Fruit fly (Drosophila melanogaster) whole organism, embryonic: ENCODE measurements around the gene CG7164.
A peak's percentile ranks its signal among the peaks of the same experiment; 100 is the strongest.

ENCODE experiments used
- ATbp ChIP-seq: fragments of 200-800 bp; sonication (Bioruptor generic); optimal IDR thresholded peaks from 2 replicates; lab custom pipeline; 2017; ENCODE audit warnings: missing biosample characterization, mild to moderate bottlenecking, missing genetic modification characterization, missing genetic modification reagents
- CG10321 ChIP-seq: fragments of 200-800 bp; sonication (Bioruptor generic); IDR thresholded peaks from 2 replicates; pipeline ENCODE4 v1.3.6; 2022; ENCODE audit warnings: missing biosample characterization, missing genetic modification characterization
- CG11093 ChIP-seq: fragments of 200-800 bp; sonication (Bioruptor generic); IDR thresholded peaks from 3 replicates; pipeline ENCODE4 v1.3.6; 2022; ENCODE audit warnings: missing biosample characterization, missing genetic modification characterization
- CG11723 ChIP-seq: fragments of 200-800 bp; sonication (Bioruptor generic); optimal IDR thresholded peaks from 2 replicates; lab custom pipeline; 2017; ENCODE audit warnings: missing biosample characterization, mild to moderate bottlenecking, missing genetic modification characterization
- CG12071 ChIP-seq: fragments of 200-800 bp; sonication (Bioruptor generic); optimal IDR thresholded peaks from 3 replicates; lab custom pipeline; 2018; ENCODE audit warnings: missing biosample characterization, mild to moderate bottlenecking, missing genetic modification characterization
- CG1233 ChIP-seq: fragments of 200-800 bp; sonication (Bioruptor generic); optimal IDR thresholded peaks from 4 replicates; lab custom pipeline; 2018; ENCODE audit warnings: missing biosample characterization, mild to moderate bottlenecking, missing genetic modification characterization
- CG12744 ChIP-seq: fragments of 200-800 bp; sonication (Bioruptor generic); optimal IDR thresholded peaks from 2 replicates; lab custom pipeline; 2016; ENCODE audit warnings: missing biosample characterization, missing genetic modification characterization
- CG13775 ChIP-seq: fragments of 200-800 bp; sonication (Bioruptor generic); optimal IDR thresholded peaks from 3 replicates; lab custom pipeline; 2017; ENCODE audit warnings: missing biosample characterization, mild to moderate bottlenecking, missing genetic modification characterization
- CG13894 ChIP-seq: fragments of 200-800 bp; sonication (Bioruptor generic); optimal IDR thresholded peaks from 3 replicates; lab custom pipeline; 2018; ENCODE audit warnings: missing biosample characterization, mild to moderate bottlenecking, missing genetic modification characterization, moderate library complexity
- CG14667 ChIP-seq: fragments of 200-800 bp; sonication (Bioruptor generic); IDR thresholded peaks from 2 replicates; pipeline ENCODE4 v1.3.6; 2022; ENCODE audit warnings: missing biosample characterization, missing genetic modification characterization
- CG18476 ChIP-seq: fragments of 200-800 bp; sonication (Bioruptor generic); optimal IDR thresholded peaks from 2 replicates; lab custom pipeline; 2016; ENCODE audit warnings: missing biosample characterization, mild to moderate bottlenecking, missing genetic modification characterization
- CG2889 ChIP-seq: fragments of 200-800 bp; sonication (Bioruptor generic); IDR thresholded peaks from 3 replicates; pipeline ENCODE4 v1.3.6; 2022; ENCODE audit warnings: missing biosample characterization, missing genetic modification characterization
- CG32532 ChIP-seq: fragments of 200-800 bp; sonication (Bioruptor generic); IDR thresholded peaks from 2 replicates; pipeline ENCODE4 v1.3.6; 2022; ENCODE audit warnings: missing biosample characterization, missing genetic modification characterization
- CG34376 ChIP-seq: fragments of 200-800 bp; sonication (Bioruptor generic); optimal IDR thresholded peaks from 2 replicates; lab custom pipeline; 2018; ENCODE audit warnings: missing biosample characterization, mild to moderate bottlenecking, missing genetic modification characterization
- CG6175 ChIP-seq: fragments of 200-800 bp; sonication (Bioruptor generic); IDR thresholded peaks from 3 replicates; pipeline ENCODE4 v1.3.6; 2022; ENCODE audit warnings: missing biosample characterization, missing genetic modification characterization
- CG7987 ChIP-seq: fragments of 200-800 bp; sonication (Bioruptor generic); optimal IDR thresholded peaks from 2 replicates; lab custom pipeline; 2018; ENCODE audit warnings: missing biosample characterization, mild to moderate bottlenecking, missing genetic modification characterization, moderate library complexity
- CG9609 ChIP-seq: fragments of 200-800 bp; sonication (Bioruptor generic); optimal IDR thresholded peaks from 3 replicates; lab custom pipeline; 2016; ENCODE audit warnings: missing biosample characterization, missing genetic modification characterization
- CG9727 ChIP-seq: fragments of 200-800 bp; sonication (Bioruptor generic); optimal IDR thresholded peaks from 3 replicates; lab custom pipeline; 2017; ENCODE audit warnings: missing biosample characterization, mild to moderate bottlenecking, missing genetic modification characterization
- CG9797 ChIP-seq: fragments of 200-800 bp; sonication (Bioruptor generic); optimal IDR thresholded peaks from 3 replicates; lab custom pipeline; 2018; ENCODE audit warnings: missing biosample characterization, mild to moderate bottlenecking, missing genetic modification characterization
- CG9876 ChIP-seq: fragments of 200-800 bp; sonication (Bioruptor generic); optimal IDR thresholded peaks from 2 replicates; lab custom pipeline; 2016; ENCODE audit warnings: missing biosample characterization, missing genetic modification characterization
- CHES-1-like ChIP-seq: fragments of 200-800 bp; sonication (Bioruptor generic); optimal IDR thresholded peaks from 2 replicates; lab custom pipeline; 2016; ENCODE audit warnings: missing biosample characterization, missing genetic modification characterization
- D ChIP-seq, 2 experiments: fragments of 200-800 bp in 1 of 2; fragments of >200 bp in 1 of 2; sonication (Bioruptor generic) in 1 of 2; optimal IDR thresholded peaks; 2 replicates in 1 of 2; 3 replicates in 1 of 2; lab custom pipeline; 2017; ENCODE audit warnings: mild to moderate bottlenecking in 1 of 2, missing biosample characterization in 1 of 2, missing genetic modification characterization in 1 of 2, missing genetic modification reagents in 1 of 2
- Dek ChIP-seq: fragments of 200-800 bp; sonication (Bioruptor generic); optimal IDR thresholded peaks from 3 replicates; lab custom pipeline; 2019; ENCODE audit warnings: missing biosample characterization, mild to moderate bottlenecking, missing genetic modification characterization, moderate library complexity
- Fer1 ChIP-seq: fragments of 200-800 bp; sonication (Bioruptor generic); optimal IDR thresholded peaks from 2 replicates; lab custom pipeline; 2017; ENCODE audit warnings: missing biosample characterization, mild to moderate bottlenecking, missing genetic modification characterization
- HmgZ ChIP-seq: fragments of 200-800 bp; sonication (Bioruptor generic); optimal IDR thresholded peaks from 2 replicates; lab custom pipeline; 2018; ENCODE audit warnings: missing biosample characterization, mild to moderate bottlenecking, missing genetic modification characterization
- Lpt ChIP-seq: fragments of >200 bp; optimal IDR thresholded peaks from 2 replicates; lab custom pipeline; 2018; ENCODE audit warnings: missing biosample characterization, missing genetic modification characterization
- NC2α ChIP-seq: fragments of 200-800 bp; sonication (Bioruptor generic); optimal IDR thresholded peaks from 2 replicates; lab custom pipeline; 2016; ENCODE audit warnings: missing biosample characterization, missing genetic modification characterization
- Six4 ChIP-seq: fragments of 200-800 bp; sonication (Bioruptor generic); optimal IDR thresholded peaks from 2 replicates; lab custom pipeline; 2016; ENCODE audit warnings: missing biosample characterization, missing genetic modification characterization
- Trl ChIP-seq, 3 experiments: fragments of >200 bp in 2 of 3; fragments of 200-800 bp in 1 of 3; sonication (Bioruptor generic) in 1 of 3; optimal IDR thresholded peaks; 2 replicates in 1 of 3; 3 replicates in 2 of 3; lab custom pipeline; 2016 to 2017; ENCODE audit warnings: missing biosample characterization in 1 of 3, missing genetic modification characterization in 1 of 3
- al ChIP-seq: fragments of 200-800 bp; sonication (Bioruptor generic); IDR thresholded peaks from 2 replicates; pipeline ENCODE4 v1.3.6; 2022; ENCODE audit warnings: missing biosample characterization, missing genetic modification characterization
- ara ChIP-seq: fragments of 200-800 bp; sonication (Bioruptor generic); IDR thresholded peaks from 2 replicates; pipeline ENCODE4 v1.3.6; 2022; ENCODE audit warnings: missing biosample characterization, missing genetic modification characterization
- bcd ChIP-seq: fragments of 200-800 bp; sonication (Bioruptor generic); optimal IDR thresholded peaks from 2 replicates; lab custom pipeline; 2017; ENCODE audit warnings: missing biosample characterization, mild to moderate bottlenecking, missing genetic modification characterization
- cato ChIP-seq: fragments of 200-800 bp; sonication (Bioruptor generic); optimal IDR thresholded peaks from 2 replicates; lab custom pipeline; 2016; ENCODE audit warnings: missing biosample characterization, missing genetic modification characterization, borderline replicate concordance
- da ChIP-seq: fragments of 200-800 bp; sonication (Bioruptor generic); optimal IDR thresholded peaks from 2 replicates; lab custom pipeline; 2016; ENCODE audit warnings: missing biosample characterization, missing genetic modification characterization
- disco-r ChIP-seq: fragments of 200-800 bp; sonication (Bioruptor generic); optimal IDR thresholded peaks from 2 replicates; lab custom pipeline; 2016; ENCODE audit warnings: missing biosample characterization, missing genetic modification characterization
- gcm2 ChIP-seq: fragments of 200-800 bp; sonication (Bioruptor generic); optimal IDR thresholded peaks from 2 replicates; lab custom pipeline; 2016; ENCODE audit warnings: missing biosample characterization, missing genetic modification characterization
- gem ChIP-seq: fragments of 200-800 bp; sonication (Bioruptor generic); optimal IDR thresholded peaks from 2 replicates; lab custom pipeline; 2019; ENCODE audit warnings: missing biosample characterization, mild to moderate bottlenecking, missing genetic modification characterization, moderate library complexity
- phol ChIP-seq: fragments of 200-800 bp; sonication (Bioruptor generic); optimal IDR thresholded peaks from 3 replicates; lab custom pipeline; 2018; ENCODE audit warnings: missing biosample characterization, mild to moderate bottlenecking, missing genetic modification characterization, moderate library complexity
- repo ChIP-seq: fragments of 200-800 bp; sonication (Bioruptor generic); optimal IDR thresholded peaks from 2 replicates; lab custom pipeline; 2016; ENCODE audit warnings: missing biosample characterization, missing genetic modification characterization
- scrt ChIP-seq: fragments of 200-800 bp; sonication (Bioruptor generic); optimal IDR thresholded peaks from 2 replicates; lab custom pipeline; 2018; ENCODE audit warnings: missing biosample characterization, mild to moderate bottlenecking, missing genetic modification characterization, moderate library complexity
- slbo ChIP-seq: fragments of 200-800 bp; sonication (Bioruptor generic); IDR thresholded peaks from 2 replicates; pipeline ENCODE4 v1.3.6; 2022; ENCODE audit warnings: missing biosample characterization, missing genetic modification characterization
- slou ChIP-seq: fragments of 200-800 bp; sonication (Bioruptor generic); optimal IDR thresholded peaks from 3 replicates; lab custom pipeline; 2016; ENCODE audit warnings: missing biosample characterization, missing genetic modification characterization
- stc ChIP-seq: fragments of 200-800 bp; sonication (Bioruptor generic); IDR thresholded peaks from 2 replicates; pipeline ENCODE4 v1.3.6; 2022; ENCODE audit warnings: missing biosample characterization, missing genetic modification characterization
- stwl ChIP-seq: fragments of 200-800 bp; sonication (Bioruptor generic); optimal IDR thresholded peaks from 3 replicates; lab custom pipeline; 2018; ENCODE audit warnings: missing biosample characterization, mild to moderate bottlenecking, missing genetic modification characterization, moderate library complexity
- tgo ChIP-seq: fragments of 200-800 bp; sonication (Bioruptor generic); IDR thresholded peaks from 3 replicates; pipeline ENCODE4 v1.3.6; 2022; ENCODE audit warnings: missing biosample characterization, missing genetic modification characterization
- trh ChIP-seq: fragments of 200-800 bp; sonication (Bioruptor generic); optimal IDR thresholded peaks from 2 replicates; lab custom pipeline; 2016; ENCODE audit warnings: missing biosample characterization, missing genetic modification characterization
- unpg ChIP-seq: fragments of 200-800 bp; sonication (Bioruptor generic); optimal IDR thresholded peaks from 3 replicates; lab custom pipeline; 2018; ENCODE audit warnings: missing biosample characterization, mild to moderate bottlenecking, missing genetic modification characterization, moderate library complexity

Gene CG7164

dm6 chr2L:7827045-7828004, 46.1 kb downstream of the CG7164 start, which contains the start of the genes Rack1 and mts (continued):
- TF ChIP-seq CG34376 (GFP tag; lab: Kevin White, UChicago) (peak; percentile 96), Fer1 (GFP tag; lab: Kevin White, UChicago) (peak; percentile 90), CG10321 (GFP tag; lab: Robert Waterston, UW) (peak; percentile 67), CG13775 (GFP tag; lab: Kevin White, UChicago) (peak; percentile 89), Six4 (GFP tag; lab: Kevin White, UChicago) (peak; percentile 63), CG11723 (GFP tag; lab: Kevin White, UChicago) (peak; percentile 84), D (optimal IDR thresholded peaks at IDR 0.05; lab: Kevin White, UChicago) (no peak), D (GFP tag; optimal IDR thresholded peaks at IDR 0.05; lab: Kevin White, UChicago) (peak; percentile 74), disco-r (GFP tag; lab: Kevin White, UChicago) (peak; percentile 66), gcm2 (GFP tag; lab: Kevin White, UChicago) (peak; percentile 55), CG14667 (GFP tag; lab: Robert Waterston, UW) (peak; percentile 33; the same call in 1 of the 2 replicates), slbo (peak; percentile 84), CG9609 (GFP tag; lab: Kevin White, UChicago) (peak; percentile 65), Trl (optimal IDR thresholded peaks at IDR 0.05; lab: Kevin White, UChicago) (no peak), Trl (GFP tag; optimal IDR thresholded peaks at IDR 0.05; lab: Kevin White, UChicago) (peak; percentile 80), trh (GFP tag; lab: Kevin White, UChicago) (peak; percentile 56), Lpt (no peak), HmgZ (tag; lab: Kevin White, UChicago) (peak; percentile 65), NC2α (GFP tag; lab: Kevin White, UChicago) (peak; percentile 63), CG32532 (GFP tag; lab: Robert Waterston, UW) (peak; percentile 90), stwl (tag; lab: Kevin White, UChicago) (peak; percentile 57), CG6175 (GFP tag; lab: Robert Waterston, UW) (peak; percentile 61; the same call in 1 of the 3 replicates), CG11093 (GFP tag; lab: Robert Waterston, UW) (no peak), ara (peak; percentile 64), CG9727 (peak; percentile 89), cato (peak; percentile 67), CG9876 (peak; percentile 70), bcd (GFP tag; lab: Kevin White, UChicago) (peak; percentile 90), CG1233 (GFP tag; lab: Kevin White, UChicago) (peak; percentile 92), scrt (GFP tag; lab: Kevin White, UChicago) (peak; percentile 83), tgo (GFP tag; lab: Robert Waterston, UW) (peak; percentile 67), Dek (tag; lab: Kevin White, UChicago) (peak; percentile 75), CG12744 (GFP tag; lab: Kevin White, UChicago) (peak; percentile 48), al (GFP tag; lab: Robert Waterston, UW) (peak; percentile 55; the same call in 1 of the 2 replicates), CG18476 (GFP tag; lab: Kevin White, UChicago) (peak; percentile 44), phol (tag; lab: Kevin White, UChicago) (peak; percentile 77), CG7987 (GFP tag; lab: Kevin White, UChicago) (peak; percentile 96), repo (GFP tag; lab: Kevin White, UChicago) (peak; percentile 68), CG12071 (GFP tag; lab: Kevin White, UChicago) (peak; percentile 92), CG2889 (GFP tag; lab: Robert Waterston, UW) (0 out of 3 replicates have a peak, but pooled peaks have one; percentile 11), ATbp (GFP tag; lab: Kevin White, UChicago) (peak; percentile 85), CHES-1-like (GFP tag; lab: Kevin White, UChicago) (peak; percentile 64), stc (GFP tag; lab: Robert Waterston, UW) (peak; percentile 82), da (GFP tag; lab: Kevin White, UChicago) (no peak), slou (GFP tag; lab: Kevin White, UChicago) (peak; percentile 81), CG13894 (peak; percentile 80), unpg (GFP tag; lab: Kevin White, UChicago) (peak; percentile 83), gem (tag; lab: Kevin White, UChicago) (peak; percentile 68), CG9797 (GFP tag; lab: Kevin White, UChicago) (peak; percentile 71)
